Worm (Caenorhabditis elegans): ENCODE measurements around the gene C46C2.3.

DNA sequence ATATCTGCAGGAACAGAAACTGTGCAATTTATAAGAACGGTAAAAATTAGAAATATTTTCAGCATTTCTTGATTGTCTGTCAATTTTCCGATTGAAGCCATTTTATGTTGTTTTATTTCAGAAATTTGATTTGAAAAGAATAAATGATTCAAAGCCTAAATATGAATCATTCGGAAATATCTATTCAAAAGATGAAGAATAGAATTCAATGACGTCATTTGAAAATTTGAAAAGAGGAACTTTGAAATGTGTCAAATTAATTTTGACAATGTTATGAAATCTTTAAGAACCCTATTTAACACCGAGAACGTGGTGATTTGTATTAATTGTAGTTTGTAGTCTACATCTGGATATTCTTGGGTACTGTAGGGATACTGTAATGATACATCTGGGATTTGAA lies 32.4 kb upstream of the C46C2.3 start, which contains the start of gene C46C2.5:
- TF ChIP-seq nfyb-1 (GFP tag; IDR thresholded peaks at IDR 0.05) (no peak), ztf-18 (tag; optimal IDR thresholded peaks at IDR 0.05) (no peak), madf-8 (GFP tag; conservative IDR thresholded peaks at IDR 0.05) (no peak), ama-1 (optimal IDR thresholded peaks at IDR 0.05) (no peak), ama-1 (GFP tag; optimal IDR thresholded peaks at IDR 0.05) (no peak), F49E8.2 (tag; optimal IDR thresholded peaks at IDR 0.05; ENCODE audit: insufficient read depth) (no peak), pha-4 (tag; optimal IDR thresholded peaks at IDR 0.05) (no peak), mel-28 (tag; optimal IDR thresholded peaks at IDR 0.05; ENCODE audit: borderline replicate concordance) (no peak), repo-1 (tag; optimal IDR thresholded peaks at IDR 0.05) (no peak), B0019.2 (GFP tag; conservative IDR thresholded peaks at IDR 0.05) (no peak), unc-130 (GFP tag; optimal IDR thresholded peaks at IDR 0.05) (no peak), unc-62 (GFP tag; optimal IDR thresholded peaks at IDR 0.05) (no peak), hlh-12 (tag; optimal IDR thresholded peaks at IDR 0.05) (no peak), K11D2.4 (GFP tag; IDR thresholded peaks at IDR 0.05) (no peak)

All from whole organism, young adult.